Worm (Caenorhabditis elegans): Measurements from ENCODE around the gene rps-1.

The rps-1 gene

ce11 chrIII:4513926-4514325 lies 38.2 kb downstream of the rps-1 start:
- peak; percentile 42 for TF ChIP-seq hlh-30 (tag; optimal IDR thresholded peaks at IDR 0.05; ENCODE audit: insufficient read depth)
- TF ChIP-seq cey-2 (tag; optimal IDR thresholded peaks at IDR 0.05; ENCODE audit: borderline replicate concordance, insufficient read depth) = no peak
- no peak for TF ChIP-seq ctbp-1 (GFP tag; IDR thresholded peaks at IDR 0.05)
- TF ChIP-seq mdl-1 (tag; optimal IDR thresholded peaks at IDR 0.05) = peak in 1 of 2 experiments; percentile 30
- TF ChIP-seq lsy-2 (tag; optimal IDR thresholded peaks at IDR 0.05) = peak in 1 of 2 experiments; percentile 28
- TF ChIP-seq ceh-20 (GFP tag; IDR thresholded peaks at IDR 0.05) = no peak
- peak in 1 of 2 experiments; percentile 48 for TF ChIP-seq unc-62 (GFP tag; optimal IDR thresholded peaks at IDR 0.05 in 1 of 2)
- no peak for TF ChIP-seq unc-62 (tag; optimal IDR thresholded peaks at IDR 0.05)
- no peak for TF ChIP-seq nhr-41 (GFP tag; IDR thresholded peaks at IDR 0.05)

- no peak for TF ChIP-seq snpc-4 (tag; optimal IDR thresholded peaks at IDR 0.05)
These were observed 39.5 kb downstream of the rps-1 start for ce11 chrIII:4515173-4515572.

DNA sequence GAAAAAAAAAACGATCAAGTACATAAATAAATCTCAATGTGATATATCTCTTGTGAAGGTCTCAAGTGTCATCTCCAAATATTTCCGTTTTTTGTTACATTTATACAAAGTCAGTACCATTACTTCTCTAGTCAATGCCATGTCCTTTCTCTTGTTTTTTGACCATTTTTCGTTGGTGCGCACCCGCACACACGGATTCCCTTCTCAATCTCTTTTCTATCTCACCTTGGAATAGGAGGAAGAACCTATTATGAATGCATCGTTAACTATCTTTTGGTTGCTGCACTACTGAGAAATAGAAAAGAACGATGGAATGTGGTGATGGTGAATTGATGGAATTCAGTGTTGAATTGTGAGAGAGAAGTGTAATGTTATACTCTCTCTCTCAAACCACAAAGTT lies 42.1 kb downstream of the rps-1 start:
- no peak for TF ChIP-seq rbr-2 (tag; optimal IDR thresholded peaks at IDR 0.05)
- no peak for TF ChIP-seq unc-39 (tag; optimal IDR thresholded peaks at IDR 0.05)
- no peak for TF ChIP-seq nhr-48 (tag; optimal IDR thresholded peaks at IDR 0.05)
- no peak for TF ChIP-seq set-16 (GFP tag; IDR thresholded peaks at IDR 0.05)

- TF ChIP-seq unc-62 (GFP tag; optimal IDR thresholded peaks at IDR 0.05 in 1 of 2) = peak in 1 of 2 experiments; percentile 60
- TF ChIP-seq unc-62 (tag; optimal IDR thresholded peaks at IDR 0.05) = no peak
- TF ChIP-seq nhr-6 (tag; optimal IDR thresholded peaks at IDR 0.05) = no peak
These were observed 43.7 kb downstream of the rps-1 start for ce11 chrIII:4519410-4519809.

- TF ChIP-seq nhr-6 (tag; optimal IDR thresholded peaks at IDR 0.05) = no peak
These were observed 44.3 kb downstream of the rps-1 start, which contains the start of gene cdh-4 for ce11 chrIII:4520057-4520456. Gene cdh-4 (plus strand): TSS chrIII:4520357.

DNA sequence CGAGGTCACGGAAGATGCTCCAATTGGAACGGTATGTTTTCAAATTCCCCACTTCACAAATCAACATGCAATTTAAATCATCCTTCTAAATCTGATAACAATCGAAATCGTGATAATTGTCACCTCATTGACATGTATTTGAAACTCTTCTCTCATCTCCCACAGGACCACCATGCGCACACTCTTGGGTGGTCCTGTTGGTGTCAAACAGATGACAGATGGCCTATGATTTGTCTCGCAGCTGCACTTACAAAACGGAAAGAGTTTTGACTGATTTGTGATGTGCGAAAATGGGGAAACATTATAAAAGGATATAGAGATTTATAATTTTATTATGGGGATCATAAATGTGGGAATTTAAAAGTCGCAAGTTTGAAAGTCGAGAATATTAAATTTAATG lies 47.7 kb downstream of the rps-1 start:
- no peak for TF ChIP-seq cey-2 (tag; optimal IDR thresholded peaks at IDR 0.05; ENCODE audit: borderline replicate concordance, insufficient read depth)
- TF ChIP-seq Y105C5A.15 (GFP tag; IDR thresholded peaks at IDR 0.05) = no peak
- peak in 1 of 2 experiments; percentile 89 for TF ChIP-seq unc-62 (GFP tag; optimal IDR thresholded peaks at IDR 0.05 in 1 of 2)
- TF ChIP-seq unc-62 (tag; optimal IDR thresholded peaks at IDR 0.05) = no peak

DNA sequence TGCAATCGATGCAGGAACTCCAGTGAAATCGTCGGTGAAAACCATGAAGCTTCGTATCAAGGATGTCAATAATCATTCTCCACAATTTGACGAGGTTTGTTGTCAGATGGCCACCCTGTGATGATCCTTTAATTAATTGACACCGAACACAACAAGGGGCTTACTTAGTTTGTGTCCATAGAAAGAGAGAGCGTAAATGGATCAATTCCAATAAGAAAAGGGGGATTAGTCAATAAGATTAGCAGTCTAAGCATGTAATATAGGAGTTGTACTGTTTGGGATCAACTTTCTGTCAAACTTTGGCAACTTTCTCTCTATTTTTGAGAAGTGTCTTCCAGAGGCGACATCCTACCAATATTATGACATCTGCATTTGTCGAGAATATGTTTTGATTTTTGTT lies 48.4 kb downstream of the rps-1 start:
- no peak for TF ChIP-seq skn-1 (tag; optimal IDR thresholded peaks at IDR 0.05)
- no peak for TF ChIP-seq nhr-77 (tag; optimal IDR thresholded peaks at IDR 0.05)
- no peak for TF ChIP-seq egl-27 (tag; optimal IDR thresholded peaks at IDR 0.05)
- TF ChIP-seq madf-5 (GFP tag; IDR thresholded peaks at IDR 0.05) = no peak
- no peak for TF ChIP-seq nhr-76 (tag; optimal IDR thresholded peaks at IDR 0.05)
- TF ChIP-seq nhr-25 (tag; optimal IDR thresholded peaks at IDR 0.05; ENCODE audit: borderline replicate concordance, insufficient read depth) = no peak
- TF ChIP-seq jun-1 (tag; optimal IDR thresholded peaks at IDR 0.05) = no peak
- TF ChIP-seq hmg-1.1 (GFP tag; IDR thresholded peaks at IDR 0.05) = no peak
- no peak for TF ChIP-seq ZK337.2 (GFP tag; IDR thresholded peaks at IDR 0.05)
- TF ChIP-seq unc-39 (tag; optimal IDR thresholded peaks at IDR 0.05) = no peak
- TF ChIP-seq ceh-62 (tag; optimal IDR thresholded peaks at IDR 0.05) = no peak
- TF ChIP-seq ceh-28 (tag; optimal IDR thresholded peaks at IDR 0.05) = no peak
- TF ChIP-seq cey-2 (tag; optimal IDR thresholded peaks at IDR 0.05; ENCODE audit: borderline replicate concordance, insufficient read depth) = no peak
- no peak for TF ChIP-seq R02D3.7 (tag; optimal IDR thresholded peaks at IDR 0.05)
- no peak for TF ChIP-seq rbr-2 (tag; optimal IDR thresholded peaks at IDR 0.05)
- TF ChIP-seq nhr-48 (tag; optimal IDR thresholded peaks at IDR 0.05) = no peak

All from whole organism, L4 larva.